Fruit fly (Drosophila melanogaster) whole organism, embryonic: ENCODE results near the gene CG15414.

Experiments used
- Adf1 ChIP-seq: fragments of 200-800 bp; sonication (Bioruptor generic); IDR thresholded peaks from 2 replicates; pipeline ENCODE4 v1.3.6; 2022; ENCODE audit warnings: missing biosample characterization, missing genetic modification characterization
- Bdp1 ChIP-seq: fragments of 200-800 bp; sonication (Bioruptor generic); optimal IDR thresholded peaks from 3 replicates; lab custom pipeline; 2016; ENCODE audit warnings: missing biosample characterization, missing genetic modification characterization
- CG11456 ChIP-seq: fragments of 200-800 bp; sonication (Bioruptor generic); IDR thresholded peaks from 3 replicates; pipeline ENCODE4 v1.3.6; 2022; ENCODE audit warnings: missing biosample characterization, missing genetic modification characterization
- CG14860 ChIP-seq: fragments of 200-800 bp; sonication (Bioruptor generic); IDR thresholded peaks from 3 replicates; pipeline ENCODE4 v1.3.6; 2022; ENCODE audit warnings: missing biosample characterization, missing genetic modification characterization; ENCODE audit not compliant: partially characterized antibody
- CG17328 ChIP-seq: fragments of 200-800 bp; sonication (Bioruptor generic); IDR thresholded peaks from 2 replicates; pipeline ENCODE4 v1.3.6; 2022; ENCODE audit warnings: missing biosample characterization, missing genetic modification characterization
- CG17385 ChIP-seq: fragments of 200-800 bp; sonication (Bioruptor generic); optimal IDR thresholded peaks from 3 replicates; lab custom pipeline; 2018; ENCODE audit warnings: missing biosample characterization, mild to moderate bottlenecking, missing genetic modification characterization
- CG17568 ChIP-seq: fragments of 200-800 bp; sonication (Bioruptor generic); optimal IDR thresholded peaks from 2 replicates; lab custom pipeline; 2018; ENCODE audit warnings: missing biosample characterization, mild to moderate bottlenecking, missing genetic modification characterization, moderate library complexity
- CG2199 ChIP-seq: fragments of 200-800 bp; sonication (Bioruptor generic); IDR thresholded peaks from 3 replicates; pipeline ENCODE4 v1.3.6; 2022; ENCODE audit warnings: missing biosample characterization, missing genetic modification characterization
- CG31441 ChIP-seq: fragments of 200-800 bp; sonication (Bioruptor generic); IDR thresholded peaks from 2 replicates; pipeline ENCODE4 v1.3.6; 2022; ENCODE audit warnings: missing biosample characterization, missing genetic modification characterization
- CG32772 ChIP-seq: fragments of 200-800 bp; sonication (Bioruptor generic); IDR thresholded peaks from 2 replicates; pipeline ENCODE4 v1.3.6; 2022; ENCODE audit warnings: missing biosample characterization, missing genetic modification characterization
- CG33213 ChIP-seq: fragments of 200-800 bp; sonication (Bioruptor generic); optimal IDR thresholded peaks from 3 replicates; lab custom pipeline; 2016; ENCODE audit warnings: missing biosample characterization, missing genetic modification characterization
- CG4282 ChIP-seq: fragments of 200-800 bp; sonication (Bioruptor generic); optimal IDR thresholded peaks from 2 replicates; lab custom pipeline; 2016; ENCODE audit warnings: missing biosample characterization, missing genetic modification characterization
- CG4328 ChIP-seq: fragments of 200-800 bp; sonication (Bioruptor generic); optimal IDR thresholded peaks from 3 replicates; lab custom pipeline; 2017; ENCODE audit warnings: missing biosample characterization, missing genetic modification reagents, missing genetic modification characterization
- CG4617 ChIP-seq: fragments of 200-800 bp; sonication (Bioruptor generic); optimal IDR thresholded peaks from 3 replicates; lab custom pipeline; 2016; ENCODE audit warnings: missing biosample characterization, missing genetic modification characterization, borderline replicate concordance
- CG6791 ChIP-seq: fragments of 200-800 bp; sonication (Bioruptor generic); IDR thresholded peaks from 3 replicates; pipeline ENCODE4 v1.3.6; 2022; ENCODE audit warnings: missing biosample characterization, missing genetic modification characterization; ENCODE audit not compliant: partially characterized antibody
- Dip3 ChIP-seq: fragments of 200-800 bp; sonication (Bioruptor generic); optimal IDR thresholded peaks from 3 replicates; lab custom pipeline; 2016; ENCODE audit warnings: missing biosample characterization, missing genetic modification characterization
- Doc2 ChIP-seq: fragments of 200-800 bp; sonication (Bioruptor generic); IDR thresholded peaks from 2 replicates; pipeline ENCODE4 v1.3.6; 2022; ENCODE audit warnings: missing biosample characterization, missing genetic modification characterization
- Dp ChIP-seq: fragments of 200-800 bp; sonication (Bioruptor generic); optimal IDR thresholded peaks from 2 replicates; lab custom pipeline; 2018; ENCODE audit warnings: missing biosample characterization, mild to moderate bottlenecking, missing genetic modification characterization, moderate library complexity
- Dref ChIP-seq: fragments of 200-800 bp; sonication (Bioruptor generic); IDR thresholded peaks from 2 replicates; pipeline ENCODE4 v1.3.6; 2022; ENCODE audit warnings: missing biosample characterization, missing genetic modification characterization
- Elba2 ChIP-seq: fragments of 200-800 bp; sonication (Bioruptor generic); optimal IDR thresholded peaks from 3 replicates; lab custom pipeline; 2016; ENCODE audit warnings: missing biosample characterization, missing genetic modification characterization
- H15 ChIP-seq: fragments of 200-800 bp; sonication (Bioruptor generic); IDR thresholded peaks from 3 replicates; pipeline ENCODE4 v1.3.6; 2022; ENCODE audit warnings: missing biosample characterization, missing genetic modification characterization
- HLH3B ChIP-seq: fragments of 200-800 bp; sonication (Bioruptor generic); IDR thresholded peaks from 2 replicates; pipeline ENCODE4 v1.3.6; 2022; ENCODE audit warnings: missing biosample characterization, missing genetic modification characterization
- HLHmδ ChIP-seq: fragments of 200-800 bp; sonication (Bioruptor generic); optimal IDR thresholded peaks from 2 replicates; lab custom pipeline; 2018; ENCODE audit warnings: missing biosample characterization, mild to moderate bottlenecking, missing genetic modification characterization, moderate library complexity
- Jarid2 ChIP-seq: fragments of 200-800 bp; sonication (Bioruptor generic); optimal IDR thresholded peaks from 3 replicates; lab custom pipeline; 2017; ENCODE audit warnings: mild to moderate bottlenecking, missing biosample characterization, missing genetic modification reagents, missing genetic modification characterization
- Kr ChIP-seq: fragments of 200-800 bp; sonication (Bioruptor generic); optimal IDR thresholded peaks from 2 replicates; lab custom pipeline; 2017; ENCODE audit warnings: missing biosample characterization, mild to moderate bottlenecking, missing genetic modification characterization
- Myb ChIP-seq: fragments of 200-800 bp; sonication (Bioruptor generic); optimal IDR thresholded peaks from 2 replicates; lab custom pipeline; 2016; ENCODE audit warnings: missing biosample characterization, missing genetic modification characterization
- Nf-YC ChIP-seq: fragments of 200-800 bp; optimal IDR thresholded peaks from 3 replicates; lab custom pipeline; 2019; ENCODE audit warnings: missing biosample characterization, mild to moderate bottlenecking, missing genetic modification characterization, moderate library complexity
- Oli ChIP-seq: fragments of 200-800 bp; sonication (Bioruptor generic); optimal IDR thresholded peaks from 2 replicates; lab custom pipeline; 2018; ENCODE audit warnings: missing biosample characterization, mild to moderate bottlenecking, missing genetic modification characterization, moderate library complexity
- Pdp1 ChIP-seq, 2 experiments: fragments of 200-800 bp; sonication (Bioruptor generic); optimal IDR thresholded peaks; 3 replicates each; lab custom pipeline; 2016; ENCODE audit warnings: missing biosample characterization in 2 of 2, missing genetic modification characterization in 2 of 2, mild to moderate bottlenecking in 1 of 2, moderate library complexity in 1 of 2
- Ptx1 ChIP-seq: fragments of 200-800 bp; sonication (Bioruptor generic); IDR thresholded peaks from 2 replicates; pipeline ENCODE4 v1.3.6; 2022; ENCODE audit warnings: missing biosample characterization, missing genetic modification characterization
- Stat92E ChIP-seq, 3 experiments: fragments of >200 bp in 2 of 3; fragments of 200-800 bp in 1 of 3; sonication (Bioruptor generic) in 1 of 3; optimal IDR thresholded peaks; 2 replicates each; lab custom pipeline; 2017 to 2019; ENCODE audit warnings: missing biosample characterization in 3 of 3, missing genetic modification characterization in 3 of 3, mild to moderate bottlenecking in 1 of 3, moderate library complexity in 1 of 3
- Xbp1 ChIP-seq: fragments of 200-800 bp; sonication (Bioruptor generic); optimal IDR thresholded peaks from 3 replicates; lab custom pipeline; 2016; ENCODE audit warnings: missing biosample characterization, mild to moderate bottlenecking, missing genetic modification characterization
- bbx ChIP-seq: fragments of 200-800 bp; sonication (Bioruptor generic); IDR thresholded peaks from 2 replicates; pipeline ENCODE4 v1.3.6; 2022; ENCODE audit warnings: missing biosample characterization, missing genetic modification characterization; ENCODE audit not compliant: partially characterized antibody
- bsh ChIP-seq, 2 experiments: fragments of 200-800 bp; sonication (Bioruptor generic); optimal IDR thresholded peaks; 2 replicates each; lab custom pipeline; 2017 to 2018; ENCODE audit warnings: mild to moderate bottlenecking in 2 of 2, missing biosample characterization in 2 of 2, missing genetic modification characterization in 2 of 2, moderate library complexity in 1 of 2
- chinmo ChIP-seq: fragments of 200-800 bp; sonication (Bioruptor generic); IDR thresholded peaks from 4 replicates; pipeline ENCODE4 v1.3.6; 2022; ENCODE audit warnings: missing biosample characterization, missing genetic modification characterization; ENCODE audit not compliant: partially characterized antibody
- dmrt99B ChIP-seq: fragments of 200-800 bp; sonication (Bioruptor generic); optimal IDR thresholded peaks from 2 replicates; lab custom pipeline; 2018; ENCODE audit warnings: missing biosample characterization, mild to moderate bottlenecking, missing genetic modification characterization, moderate library complexity
- gem ChIP-seq: fragments of 200-800 bp; sonication (Bioruptor generic); optimal IDR thresholded peaks from 2 replicates; lab custom pipeline; 2019; ENCODE audit warnings: missing biosample characterization, mild to moderate bottlenecking, missing genetic modification characterization, moderate library complexity
- kay ChIP-seq: fragments of 200-800 bp; sonication (Bioruptor generic); optimal IDR thresholded peaks from 2 replicates; lab custom pipeline; 2016; ENCODE audit warnings: missing biosample characterization, missing genetic modification characterization
- lola ChIP-seq, 3 experiments: fragments of >200 bp in 2 of 3; fragments of 200-800 bp in 1 of 3; sonication (Bioruptor generic) in 1 of 3; optimal IDR thresholded peaks; 2 replicates each; lab custom pipeline; 2017 to 2019; ENCODE audit warnings: missing biosample characterization in 3 of 3, missing genetic modification characterization in 3 of 3, mild to moderate bottlenecking in 1 of 3, moderate library complexity in 1 of 3
- lov ChIP-seq, 2 experiments: fragments of 200-800 bp in 1 of 2; fragments of >200 bp in 1 of 2; sonication (Bioruptor generic) in 1 of 2; IDR thresholded peaks in 1 of 2; optimal IDR thresholded peaks in 1 of 2; 2 replicates in 1 of 2; 3 replicates in 1 of 2; pipeline versions ENCODE4 v1.3.6 to Lab custom; 2017 to 2022; ENCODE audit warnings: missing biosample characterization in 1 of 2, missing genetic modification characterization in 1 of 2
- luna ChIP-seq: fragments of 200-800 bp; sonication (Bioruptor generic); optimal IDR thresholded peaks from 2 replicates; lab custom pipeline; 2016; ENCODE audit warnings: missing biosample characterization, missing genetic modification characterization
- pho ChIP-seq: fragments of 200-800 bp; sonication (Bioruptor generic); optimal IDR thresholded peaks from 2 replicates; lab custom pipeline; 2016; ENCODE audit warnings: missing biosample characterization, missing genetic modification characterization
- phol ChIP-seq: fragments of 200-800 bp; sonication (Bioruptor generic); optimal IDR thresholded peaks from 3 replicates; lab custom pipeline; 2018; ENCODE audit warnings: missing biosample characterization, mild to moderate bottlenecking, missing genetic modification characterization, moderate library complexity
- pita ChIP-seq: fragments of 200-800 bp; sonication (Bioruptor generic); optimal IDR thresholded peaks from 2 replicates; lab custom pipeline; 2017; ENCODE audit warnings: missing biosample characterization, mild to moderate bottlenecking, missing genetic modification characterization
- ranshi ChIP-seq: fragments of 200-800 bp; sonication (Bioruptor generic); IDR thresholded peaks from 2 replicates; pipeline ENCODE4 v1.3.6; 2022; ENCODE audit warnings: missing biosample characterization, missing genetic modification characterization
- tin ChIP-seq: fragments of 200-800 bp; sonication (Bioruptor generic); optimal IDR thresholded peaks from 3 replicates; lab custom pipeline; 2016; ENCODE audit warnings: missing biosample characterization, missing genetic modification characterization
- tll ChIP-seq, 2 experiments: fragments of 200-800 bp in 1 of 2; fragments of >200 bp in 1 of 2; sonication (Bioruptor generic) in 1 of 2; optimal IDR thresholded peaks; 2 replicates each; lab custom pipeline; 2017 to 2019; ENCODE audit warnings: missing biosample characterization in 2 of 2, missing genetic modification characterization in 2 of 2, mild to moderate bottlenecking in 1 of 2, moderate library complexity in 1 of 2
- trem ChIP-seq: fragments of 200-800 bp; optimal IDR thresholded peaks from 3 replicates; lab custom pipeline; 2019; ENCODE audit warnings: missing biosample characterization, mild to moderate bottlenecking, missing genetic modification characterization, moderate library complexity
- ttk ChIP-seq: fragments of 200-800 bp; sonication (Bioruptor generic); IDR thresholded peaks from 2 replicates; pipeline ENCODE4 v2.1.2; 2022; ENCODE audit warnings: missing biosample characterization, missing genetic modification characterization
- z ChIP-seq: fragments of 200-800 bp; sonication (Bioruptor generic); IDR thresholded peaks from 3 replicates; pipeline ENCODE4 v1.3.6; 2022; ENCODE audit warnings: missing biosample characterization, missing genetic modification characterization

The CG15414 gene

dm6 chr2L:3539412-3539743 is 48.5 kb upstream of the CG15414 start (continued):
- TF ChIP-seq ranshi (GFP tag; lab: Robert Waterston, UW) (no peak), ttk (no peak), Adf1 (peak; percentile 88), lola (GFP tag; optimal IDR thresholded peaks at IDR 0.05; lab: Kevin White, UChicago) (no peak), Dp (GFP tag; lab: Kevin White, UChicago) (no peak), CG17385 (no peak), tin (GFP tag; lab: Kevin White, UChicago) (no peak), Elba2 (no peak), gem (tag; lab: Kevin White, UChicago) (no peak), Bdp1 (GFP tag; lab: Kevin White, UChicago) (no peak), CG4282 (GFP tag; lab: Kevin White, UChicago) (no peak), CG17568 (GFP tag; lab: Kevin White, UChicago) (no peak), Doc2 (GFP tag; lab: Robert Waterston, UW) (no peak), Pdp1 (GFP tag; optimal IDR thresholded peaks at IDR 0.05; lab: Kevin White, UChicago) (peak in 1 of 2 experiments; percentile 9), pho (GFP tag; lab: Kevin White, UChicago) (no peak), pita (GFP tag; lab: Kevin White, UChicago) (no peak), CG4328 (GFP tag; lab: Kevin White, UChicago) (no peak), luna (GFP tag; lab: Kevin White, UChicago) (no peak), Nf-YC (tag; lab: Kevin White, UChicago) (peak; percentile 15), CG4617 (GFP tag; lab: Kevin White, UChicago) (no peak), Stat92E (GFP tag; optimal IDR thresholded peaks at IDR 0.05; lab: Kevin White, UChicago) (no peak), bsh (GFP tag; optimal IDR thresholded peaks at IDR 0.05; lab: Kevin White, UChicago) (no peak), CG32772 (GFP tag; lab: Robert Waterston, UW) (no peak), Ptx1 (GFP tag; lab: Robert Waterston, UW) (no peak), Dip3 (no peak), CG33213 (GFP tag; lab: Kevin White, UChicago) (no peak), Kr (no peak), CG17328 (GFP tag; lab: Robert Waterston, UW) (no peak), dmrt99B (tag; lab: Kevin White, UChicago) (no peak), trem (no peak), bbx (GFP tag; lab: Robert Waterston, UW) (no peak), kay (no peak), Oli (tag; lab: Kevin White, UChicago) (no peak), Dref (GFP tag; lab: Robert Waterston, UW) (no peak), lov (optimal IDR thresholded peaks at IDR 0.05; lab: Kevin White, UChicago) (no peak), lov (GFP tag; IDR thresholded peaks at IDR 0.05; lab: Robert Waterston, UW) (no peak), Myb (no peak), z (GFP tag; lab: Robert Waterston, UW) (peak; percentile 95), H15 (no peak), Jarid2 (GFP tag; lab: Kevin White, UChicago) (peak; percentile 65), HLH3B (GFP tag; lab: Robert Waterston, UW) (no peak), chinmo (GFP tag; lab: Robert Waterston, UW) (0 out of 4 replicates have a peak, but pooled peaks have one; percentile 11), CG31441 (GFP tag; lab: Robert Waterston, UW) (no peak), phol (tag; lab: Kevin White, UChicago) (peak; percentile 86), CG14860 (GFP tag; lab: Robert Waterston, UW) (no peak), tll (GFP tag; optimal IDR thresholded peaks at IDR 0.05; lab: Kevin White, UChicago) (no peak), CG2199 (no peak), HLHmδ (GFP tag; lab: Kevin White, UChicago) (no peak), CG11456 (GFP tag; lab: Robert Waterston, UW) (no peak), CG6791 (GFP tag; lab: Robert Waterston, UW) (peak; percentile 46; the same call in 1 of the 3 replicates), Xbp1 (no peak)
